Worm (Caenorhabditis elegans) whole organism, young adult: ENCODE measurements around the gene mboa-6.

ENCODE experiments used
- attf-5 ChIP-seq: fragments of 200-800 bp; sonication (Bioruptor generic); optimal IDR thresholded peaks from 2 replicates; lab custom pipeline; 2018; ENCODE audit warnings: mild to moderate bottlenecking, missing genetic modification characterization, missing compliant biosample characterization
- dpl-1 ChIP-seq: fragments of 150-350 bp; optimal IDR thresholded peaks from 2 replicates; lab custom pipeline; 2014; ENCODE audit warnings: missing biosample characterization, missing genetic modification reagents, missing genetic modification characterization
- hmg-20 ChIP-seq: fragments of 200-800 bp; sonication (Bioruptor generic); IDR thresholded peaks from 2 replicates; pipeline ENCODE4 v1.3.6; 2022; ENCODE audit warnings: missing genetic modification reagents, missing genetic modification characterization, missing compliant biosample characterization
- pbrm-1 ChIP-seq: fragments of 200-800 bp; sonication (Bioruptor generic); IDR thresholded peaks from 2 replicates; pipeline ENCODE4 v1.3.6; 2022; ENCODE audit warnings: missing genetic modification reagents, missing genetic modification characterization, missing compliant biosample characterization

ce11 chrIII:1984860-1985259 is 23.1 kb upstream of the mboa-6 start, which contains the start of gene Y39A3B.7:
- TF ChIP-seq dpl-1 (GFP tag; lab: Kevin White, UChicago) (no peak), hmg-20 (no peak), pbrm-1 (GFP tag; lab: Robert Waterston, UW) (no peak), attf-5 (GFP tag; lab: Kevin White, UChicago) (no peak)
